Fruit fly (Drosophila melanogaster) whole organism, embryonic: Measurements from ENCODE around the gene CG11771.

Experiments used
- Antp ChIP-seq: fragments of 200-800 bp; sonication (Bioruptor generic); optimal IDR thresholded peaks from 3 replicates; lab custom pipeline; 2016; ENCODE audit warnings: missing biosample characterization, missing genetic modification characterization
- Atf-2 ChIP-seq: fragments of 200-800 bp; sonication (Bioruptor generic); optimal IDR thresholded peaks from 2 replicates; lab custom pipeline; 2016; ENCODE audit warnings: missing biosample characterization, missing genetic modification characterization
- BEAF-32 ChIP-seq: fragments of 200-800 bp; sonication (Bioruptor generic); optimal IDR thresholded peaks from 3 replicates; lab custom pipeline; 2017; ENCODE audit warnings: missing biosample characterization, missing genetic modification characterization, mild to moderate bottlenecking, moderate library complexity, missing genetic modification reagents
- Bgb ChIP-seq: fragments of 200-800 bp; sonication (Bioruptor generic); IDR thresholded peaks from 2 replicates; pipeline ENCODE4 v1.3.6; 2022; ENCODE audit warnings: missing biosample characterization, missing genetic modification characterization; ENCODE audit not compliant: partially characterized antibody
- Blimp-1 ChIP-seq: fragments of 200-800 bp; sonication (Bioruptor generic); optimal IDR thresholded peaks from 3 replicates; lab custom pipeline; 2018; ENCODE audit warnings: missing biosample characterization, missing genetic modification characterization, mild to moderate bottlenecking, moderate library complexity, missing genetic modification reagents
- CG10209 ChIP-seq: fragments of 200-800 bp; sonication (Bioruptor generic); optimal IDR thresholded peaks from 3 replicates; lab custom pipeline; 2017; ENCODE audit warnings: missing biosample characterization, mild to moderate bottlenecking, missing genetic modification characterization, missing genetic modification reagents
- CG10959 ChIP-seq: fragments of 200-800 bp; sonication (Bioruptor generic); IDR thresholded peaks from 2 replicates; pipeline ENCODE4 v1.3.6; 2022; ENCODE audit warnings: missing biosample characterization, missing genetic modification characterization
- CG11696 ChIP-seq: fragments of 200-800 bp; sonication (Bioruptor generic); IDR thresholded peaks from 2 replicates; pipeline ENCODE4 v1.3.6; 2022; ENCODE audit warnings: missing biosample characterization, missing genetic modification characterization
- CG12299 ChIP-seq: fragments of 200-800 bp; sonication (Bioruptor generic); optimal IDR thresholded peaks from 2 replicates; lab custom pipeline; 2018; ENCODE audit warnings: missing biosample characterization, mild to moderate bottlenecking, missing genetic modification characterization
- CG14965 ChIP-seq: fragments of 200-800 bp; sonication (Bioruptor generic); optimal IDR thresholded peaks from 2 replicates; lab custom pipeline; 2016; ENCODE audit warnings: missing biosample characterization, missing genetic modification characterization, borderline replicate concordance
- CG17186 ChIP-seq: fragments of 200-800 bp; sonication (Bioruptor generic); optimal IDR thresholded peaks from 3 replicates; lab custom pipeline; 2017; ENCODE audit warnings: missing biosample characterization, missing genetic modification reagents, missing genetic modification characterization
- CG18011 ChIP-seq: fragments of 200-800 bp; sonication (Bioruptor generic); optimal IDR thresholded peaks from 2 replicates; lab custom pipeline; 2017; ENCODE audit warnings: missing biosample characterization, missing genetic modification characterization, mild to moderate bottlenecking, moderate library complexity, missing genotype
- CG18619 ChIP-seq: fragments of 200-800 bp; sonication (Bioruptor generic); optimal IDR thresholded peaks from 3 replicates; lab custom pipeline; 2017; ENCODE audit warnings: missing biosample characterization, mild to moderate bottlenecking, missing genetic modification characterization
- CG2889 ChIP-seq: fragments of 200-800 bp; sonication (Bioruptor generic); IDR thresholded peaks from 3 replicates; pipeline ENCODE4 v1.3.6; 2022; ENCODE audit warnings: missing biosample characterization, missing genetic modification characterization
- CG4820 ChIP-seq: fragments of 200-800 bp; sonication (Bioruptor generic); optimal IDR thresholded peaks from 3 replicates; lab custom pipeline; 2016; ENCODE audit warnings: missing biosample characterization, missing genetic modification characterization
- CG6654 ChIP-seq: fragments of 200-800 bp; sonication (Bioruptor generic); optimal IDR thresholded peaks from 2 replicates; lab custom pipeline; 2017; ENCODE audit warnings: missing biosample characterization, mild to moderate bottlenecking, missing genetic modification characterization
- CG7987 ChIP-seq: fragments of 200-800 bp; sonication (Bioruptor generic); optimal IDR thresholded peaks from 2 replicates; lab custom pipeline; 2018; ENCODE audit warnings: missing biosample characterization, mild to moderate bottlenecking, missing genetic modification characterization, moderate library complexity
- CG8478 ChIP-seq: fragments of >200 bp; optimal IDR thresholded peaks from 2 replicates; lab custom pipeline; 2018
- CG9437 ChIP-seq: fragments of 200-800 bp; sonication (Bioruptor generic); optimal IDR thresholded peaks from 2 replicates; lab custom pipeline; 2018; ENCODE audit warnings: missing biosample characterization, mild to moderate bottlenecking, missing genetic modification characterization
- CG9727 ChIP-seq: fragments of 200-800 bp; sonication (Bioruptor generic); optimal IDR thresholded peaks from 3 replicates; lab custom pipeline; 2017; ENCODE audit warnings: missing biosample characterization, mild to moderate bottlenecking, missing genetic modification characterization
- Camta ChIP-seq: fragments of 200-800 bp; sonication (Bioruptor generic); optimal IDR thresholded peaks from 2 replicates; lab custom pipeline; 2016; ENCODE audit warnings: missing biosample characterization, missing genetic modification characterization
- CkIIα-i1 ChIP-seq: fragments of 200-800 bp; sonication (Bioruptor generic); IDR thresholded peaks from 2 replicates; pipeline ENCODE4 v1.3.6; 2022; ENCODE audit warnings: missing biosample characterization, missing genetic modification characterization
- Deaf1 ChIP-seq: fragments of 200-800 bp; optimal IDR thresholded peaks from 3 replicates; lab custom pipeline; 2019; ENCODE audit warnings: missing biosample characterization, mild to moderate bottlenecking, missing genetic modification characterization, moderate library complexity
- Dfd ChIP-seq, 2 experiments: fragments of >200 bp; optimal IDR thresholded peaks; 2 replicates each; lab custom pipeline; 2017; ENCODE audit warnings: missing biosample characterization in 2 of 2, missing genetic modification characterization in 2 of 2
- Dp ChIP-seq: fragments of 200-800 bp; sonication (Bioruptor generic); optimal IDR thresholded peaks from 2 replicates; lab custom pipeline; 2018; ENCODE audit warnings: missing biosample characterization, mild to moderate bottlenecking, missing genetic modification characterization, moderate library complexity
- GATAe ChIP-seq: fragments of 200-800 bp; sonication (Bioruptor generic); conservative IDR thresholded peaks from 2 replicates; pipeline ENCODE4 v1.3.6; 2022; ENCODE audit warnings: missing biosample characterization, missing genetic modification characterization
- HLH54F ChIP-seq: fragments of 200-800 bp; sonication (Bioruptor generic); optimal IDR thresholded peaks from 3 replicates; lab custom pipeline; 2016; ENCODE audit warnings: missing biosample characterization, missing genetic modification characterization
- Lim3 ChIP-seq: fragments of 200-800 bp; sonication (Bioruptor generic); IDR thresholded peaks from 2 replicates; pipeline ENCODE4 v1.3.6; 2022; ENCODE audit warnings: missing biosample characterization, missing genetic modification characterization
- Lpt ChIP-seq: fragments of >200 bp; optimal IDR thresholded peaks from 2 replicates; lab custom pipeline; 2018; ENCODE audit warnings: missing biosample characterization, missing genetic modification characterization
- Nf-YB ChIP-seq: fragments of 200-800 bp; sonication (Bioruptor generic); optimal IDR thresholded peaks from 3 replicates; lab custom pipeline; 2019; ENCODE audit warnings: missing biosample characterization, mild to moderate bottlenecking, missing genetic modification characterization, moderate library complexity
- Opbp ChIP-seq: fragments of 200-800 bp; sonication (Bioruptor generic); IDR thresholded peaks from 3 replicates; pipeline ENCODE4 v1.3.6; 2022; ENCODE audit warnings: missing biosample characterization, missing genetic modification characterization; ENCODE audit not compliant: partially characterized antibody
- TFAM ChIP-seq: fragments of 200-800 bp; sonication (Bioruptor generic); optimal IDR thresholded peaks from 2 replicates; lab custom pipeline; 2017; ENCODE audit warnings: missing biosample characterization, missing genetic modification characterization, inconsistent platforms
- ab ChIP-seq: fragments of 200-800 bp; sonication (Bioruptor generic); optimal IDR thresholded peaks from 2 replicates; lab custom pipeline; 2016; ENCODE audit warnings: missing biosample characterization, missing genetic modification characterization
- al ChIP-seq: fragments of 200-800 bp; sonication (Bioruptor generic); IDR thresholded peaks from 2 replicates; pipeline ENCODE4 v1.3.6; 2022; ENCODE audit warnings: missing biosample characterization, missing genetic modification characterization
- amos ChIP-seq: fragments of 200-800 bp; sonication (Bioruptor generic); IDR thresholded peaks from 2 replicates; pipeline ENCODE4 v1.3.6; 2022; ENCODE audit warnings: missing biosample characterization, missing genetic modification characterization; ENCODE audit not compliant: partially characterized antibody
- bab2 ChIP-seq: fragments of 200-800 bp; sonication (Bioruptor generic); optimal IDR thresholded peaks from 2 replicates; lab custom pipeline; 2016; ENCODE audit warnings: missing biosample characterization, missing genetic modification characterization
- chn ChIP-seq: fragments of 200-800 bp; sonication (Bioruptor generic); optimal IDR thresholded peaks from 2 replicates; lab custom pipeline; 2016; ENCODE audit warnings: missing biosample characterization, missing genetic modification characterization
- da ChIP-seq: fragments of 200-800 bp; sonication (Bioruptor generic); optimal IDR thresholded peaks from 2 replicates; lab custom pipeline; 2016; ENCODE audit warnings: missing biosample characterization, missing genetic modification characterization
- fd3F ChIP-seq: fragments of 200-800 bp; sonication (Bioruptor generic); optimal IDR thresholded peaks from 2 replicates; lab custom pipeline; 2018; ENCODE audit warnings: missing biosample characterization, mild to moderate bottlenecking, missing genetic modification characterization, moderate library complexity
- gt ChIP-seq: fragments of 200-800 bp; sonication (Bioruptor generic); IDR thresholded peaks from 2 replicates; pipeline ENCODE4 v1.3.6; 2022; ENCODE audit warnings: missing biosample characterization, missing genetic modification characterization
- hb ChIP-seq: fragments of 200-800 bp; sonication (Bioruptor generic); IDR thresholded peaks from 3 replicates; pipeline ENCODE4 v1.3.6; 2022; ENCODE audit warnings: missing biosample characterization, missing genetic modification characterization; ENCODE audit not compliant: partially characterized antibody
- lilli ChIP-seq: fragments of 200-800 bp; sonication (Bioruptor generic); optimal IDR thresholded peaks from 3 replicates; lab custom pipeline; 2016; ENCODE audit warnings: missing biosample characterization, missing genetic modification characterization
- nerfin-2 ChIP-seq: fragments of 200-800 bp; sonication (Bioruptor generic); IDR thresholded peaks from 2 replicates; pipeline ENCODE4 v1.3.6; 2022; ENCODE audit warnings: missing biosample characterization, missing genetic modification characterization; ENCODE audit not compliant: partially characterized antibody
- otp ChIP-seq: fragments of 200-800 bp; sonication (Bioruptor generic); IDR thresholded peaks from 3 replicates; pipeline ENCODE4, ENCODE4 v1.3.6; 2022; ENCODE audit warnings: missing biosample characterization, missing genetic modification characterization
- pnt ChIP-seq: fragments of 200-800 bp; sonication (Bioruptor generic); optimal IDR thresholded peaks from 3 replicates; lab custom pipeline; 2016; ENCODE audit warnings: missing biosample characterization, missing genetic modification characterization
- sens ChIP-seq: fragments of 200-800 bp; sonication (Bioruptor generic); peaks from one replicate; lab custom pipeline; 2016; ENCODE audit warnings: missing biosample characterization, missing genetic modification characterization
- usp ChIP-seq: fragments of >200 bp; optimal IDR thresholded peaks from 2 replicates; lab custom pipeline; 2017; ENCODE audit warnings: missing biosample characterization, missing genetic modification characterization
- vvl ChIP-seq: fragments of 200-800 bp; sonication (Bioruptor generic); IDR thresholded peaks from 2 replicates; pipeline ENCODE4 v1.3.6; 2022; ENCODE audit warnings: missing biosample characterization, missing genetic modification characterization
- wek ChIP-seq: fragments of 200-800 bp; sonication (Bioruptor generic); optimal IDR thresholded peaks from 3 replicates; lab custom pipeline; 2018; ENCODE audit warnings: missing biosample characterization, mild to moderate bottlenecking, missing genetic modification characterization, moderate library complexity

Gene CG11771

dm6 chr3R:24944920-24945853, 13.4 kb downstream of the CG11771 start, which contains the start of the genes ssh and Nmnat (continued):
- TF ChIP-seq CG17186 = peak; percentile 56
- no peak for TF ChIP-seq Antp
- TF ChIP-seq CG9727 (GFP tag; lab: Kevin White, UChicago) = peak; percentile 65
- no peak for TF ChIP-seq wek
- no peak for TF ChIP-seq da
- peak; percentile 70 for TF ChIP-seq HLH54F (GFP tag; lab: Kevin White, UChicago)
- no peak for TF ChIP-seq CG12299 (tag; lab: Kevin White, UChicago)
- TF ChIP-seq otp (GFP tag; lab: Robert Waterston, UW) = no peak
- peak; percentile 1 for TF ChIP-seq CG7987 (GFP tag; lab: Kevin White, UChicago)
- TF ChIP-seq CG4820 = no peak
- TF ChIP-seq pnt (GFP tag; lab: Kevin White, UChicago) = no peak
- TF ChIP-seq hb (GFP tag; lab: Robert Waterston, UW) = peak; percentile 92
- no peak for TF ChIP-seq CkIIα-i1 (GFP tag; lab: Robert Waterston, UW)
- TF ChIP-seq CG11696 (GFP tag; lab: Robert Waterston, UW) = no peak
- TF ChIP-seq Dfd (GFP tag; optimal IDR thresholded peaks at IDR 0.05; lab: Kevin White, UChicago) = no peak
- TF ChIP-seq nerfin-2 (GFP tag; lab: Robert Waterston, UW) = peak; percentile 88
- 0 out of 2 replicates have a peak, but pooled peaks have one; percentile 36 for TF ChIP-seq al
- no peak for TF ChIP-seq Blimp-1 (GFP tag; lab: Kevin White, UChicago)
- TF ChIP-seq GATAe = no peak
- peak; percentile 21 for TF ChIP-seq CG9437 (GFP tag; lab: Kevin White, UChicago)
- TF ChIP-seq CG10209 (GFP tag; lab: Kevin White, UChicago) = peak; percentile 5
- no peak for TF ChIP-seq bab2 (GFP tag; lab: Kevin White, UChicago)
- TF ChIP-seq CG14965 (GFP tag; lab: Kevin White, UChicago) = no peak
- TF ChIP-seq Bgb (GFP tag; lab: Robert Waterston, UW) = peak; percentile 90
- TF ChIP-seq Camta (GFP tag; lab: Kevin White, UChicago) = peak; percentile 12
- no peak for TF ChIP-seq Lim3 (GFP tag; lab: Robert Waterston, UW)
- TF ChIP-seq CG6654 (GFP tag; lab: Kevin White, UChicago) = no peak
- TF ChIP-seq CG18011 = no peak
- TF ChIP-seq Nf-YB (GFP tag; lab: Kevin White, UChicago) = peak; percentile 19
- peak; percentile 91 for TF ChIP-seq amos (GFP tag; lab: Robert Waterston, UW)
- no peak for TF ChIP-seq vvl (GFP tag; lab: Robert Waterston, UW)
- TF ChIP-seq Dp (GFP tag; lab: Kevin White, UChicago) = peak; percentile 40
- no peak for TF ChIP-seq CG10959 (GFP tag; lab: Robert Waterston, UW)
- peak; percentile 26 for TF ChIP-seq CG18619
- peak; percentile 88 for TF ChIP-seq sens (GFP tag; lab: Kevin White, UChicago)
- peak; percentile 97 for TF ChIP-seq BEAF-32 (GFP tag; lab: Kevin White, UChicago)
- no peak for TF ChIP-seq TFAM (GFP tag; lab: Kevin White, UChicago)
- TF ChIP-seq gt (GFP tag; lab: Robert Waterston, UW) = no peak
- TF ChIP-seq usp = no peak
- no peak for TF ChIP-seq fd3F
- TF ChIP-seq Deaf1 (tag; lab: Kevin White, UChicago) = no peak
- peak; percentile 80 for TF ChIP-seq Opbp
- TF ChIP-seq Atf-2 (GFP tag; lab: Kevin White, UChicago) = peak; percentile 0
- no peak for TF ChIP-seq CG2889
- peak; percentile 57 for TF ChIP-seq lilli (GFP tag; lab: Kevin White, UChicago)
- no peak for TF ChIP-seq chn (GFP tag; lab: Kevin White, UChicago)
- TF ChIP-seq Lpt (GFP tag; lab: Kevin White, UChicago) = no peak
- TF ChIP-seq ab = no peak
- peak; percentile 30 for TF ChIP-seq CG8478 (lab: Kevin White, UChicago)
